Fruit fly (Drosophila melanogaster) whole organism, embryonic: ENCODE measurements around the gene qjt.

Experiments used
- B-H2 ChIP-seq: fragments of 200-800 bp; sonication (Bioruptor generic); optimal IDR thresholded peaks from 2 replicates; lab custom pipeline; 2018; ENCODE audit warnings: missing biosample characterization, mild to moderate bottlenecking, missing genetic modification characterization
- BEAF-32 ChIP-seq: fragments of 200-800 bp; sonication (Bioruptor generic); optimal IDR thresholded peaks from 3 replicates; lab custom pipeline; 2017; ENCODE audit warnings: missing biosample characterization, missing genetic modification characterization, mild to moderate bottlenecking, moderate library complexity, missing genetic modification reagents
- Bdp1 ChIP-seq: fragments of 200-800 bp; sonication (Bioruptor generic); optimal IDR thresholded peaks from 3 replicates; lab custom pipeline; 2016; ENCODE audit warnings: missing biosample characterization, missing genetic modification characterization
- CG10267 ChIP-seq: fragments of 200-800 bp; sonication (Bioruptor generic); optimal IDR thresholded peaks from 2 replicates; lab custom pipeline; 2018; ENCODE audit warnings: missing biosample characterization, mild to moderate bottlenecking, missing genetic modification characterization, moderate library complexity
- CG10565 ChIP-seq: fragments of 200-800 bp; sonication (Bioruptor generic); optimal IDR thresholded peaks from 3 replicates; lab custom pipeline; 2016; ENCODE audit warnings: missing biosample characterization, mild to moderate bottlenecking, missing genetic modification characterization
- CG12104 ChIP-seq: fragments of 200-800 bp; sonication (Bioruptor generic); optimal IDR thresholded peaks from 3 replicates; lab custom pipeline; 2016; ENCODE audit warnings: missing biosample characterization, missing genetic modification characterization
- CG12659 ChIP-seq: fragments of 200-800 bp; sonication (Bioruptor generic); optimal IDR thresholded peaks from 3 replicates; lab custom pipeline; 2017; ENCODE audit warnings: mild to moderate bottlenecking, missing biosample characterization, missing genetic modification reagents, missing genetic modification characterization
- CG14441 ChIP-seq: fragments of 200-800 bp; sonication (Bioruptor generic); IDR thresholded peaks from 2 replicates; pipeline ENCODE4 v1.3.6; 2022; ENCODE audit warnings: missing biosample characterization, missing genetic modification characterization
- CG1602 ChIP-seq: fragments of 200-800 bp; sonication (Bioruptor generic); optimal IDR thresholded peaks from 3 replicates; lab custom pipeline; 2016; ENCODE audit warnings: missing biosample characterization, missing genetic modification characterization
- CG17568 ChIP-seq: fragments of 200-800 bp; sonication (Bioruptor generic); optimal IDR thresholded peaks from 2 replicates; lab custom pipeline; 2018; ENCODE audit warnings: missing biosample characterization, mild to moderate bottlenecking, missing genetic modification characterization, moderate library complexity
- CG31365 ChIP-seq: fragments of 200-800 bp; sonication (Bioruptor generic); optimal IDR thresholded peaks from 2 replicates; lab custom pipeline; 2018; ENCODE audit warnings: missing biosample characterization, mild to moderate bottlenecking, missing genetic modification characterization
- CG32772 ChIP-seq: fragments of 200-800 bp; sonication (Bioruptor generic); IDR thresholded peaks from 2 replicates; pipeline ENCODE4 v1.3.6; 2022; ENCODE audit warnings: missing biosample characterization, missing genetic modification characterization
- CG3838 ChIP-seq: fragments of 200-800 bp; sonication (Bioruptor generic); optimal IDR thresholded peaks from 3 replicates; lab custom pipeline; 2016; ENCODE audit warnings: missing biosample characterization, missing genetic modification characterization
- CG4730 ChIP-seq: fragments of 200-800 bp; sonication (Bioruptor generic); IDR thresholded peaks from 2 replicates; pipeline ENCODE4 v1.3.6; 2022; ENCODE audit warnings: missing biosample characterization, missing genetic modification characterization
- CG6689 ChIP-seq: fragments of 200-800 bp; sonication (Bioruptor generic); IDR thresholded peaks from 2 replicates; pipeline ENCODE4 v1.3.6; 2022; ENCODE audit warnings: missing biosample characterization, missing genetic modification characterization
- CG6791 ChIP-seq: fragments of 200-800 bp; sonication (Bioruptor generic); IDR thresholded peaks from 3 replicates; pipeline ENCODE4 v1.3.6; 2022; ENCODE audit warnings: missing biosample characterization, missing genetic modification characterization; ENCODE audit not compliant: partially characterized antibody
- CG9437 ChIP-seq: fragments of 200-800 bp; sonication (Bioruptor generic); optimal IDR thresholded peaks from 2 replicates; lab custom pipeline; 2018; ENCODE audit warnings: missing biosample characterization, mild to moderate bottlenecking, missing genetic modification characterization
- CG9932 ChIP-seq: fragments of 200-800 bp; sonication (Bioruptor generic); IDR thresholded peaks from 2 replicates; pipeline ENCODE4 v1.3.6; 2022; ENCODE audit warnings: missing biosample characterization, missing genetic modification characterization
- CTCF ChIP-seq: fragments of 200-800 bp; sonication (Bioruptor generic); optimal IDR thresholded peaks from 2 replicates; lab custom pipeline; 2017; ENCODE audit warnings: missing biosample characterization, mild to moderate bottlenecking, missing genetic modification characterization, moderate library complexity
- Dek ChIP-seq: fragments of 200-800 bp; sonication (Bioruptor generic); optimal IDR thresholded peaks from 3 replicates; lab custom pipeline; 2019; ENCODE audit warnings: missing biosample characterization, mild to moderate bottlenecking, missing genetic modification characterization, moderate library complexity
- Dfd ChIP-seq, 2 experiments: fragments of >200 bp; optimal IDR thresholded peaks; 2 replicates each; lab custom pipeline; 2017; ENCODE audit warnings: missing biosample characterization in 2 of 2, missing genetic modification characterization in 2 of 2
- Dp ChIP-seq: fragments of 200-800 bp; sonication (Bioruptor generic); optimal IDR thresholded peaks from 2 replicates; lab custom pipeline; 2018; ENCODE audit warnings: missing biosample characterization, mild to moderate bottlenecking, missing genetic modification characterization, moderate library complexity
- Ets65A ChIP-seq: fragments of 200-800 bp; sonication (Bioruptor generic); peaks from one replicate; lab custom pipeline; 2016; ENCODE audit warnings: missing biosample characterization, missing genetic modification characterization
- H15 ChIP-seq: fragments of 200-800 bp; sonication (Bioruptor generic); IDR thresholded peaks from 3 replicates; pipeline ENCODE4 v1.3.6; 2022; ENCODE audit warnings: missing biosample characterization, missing genetic modification characterization
- HmgD ChIP-seq: fragments of 200-800 bp; sonication (Bioruptor generic); optimal IDR thresholded peaks from 3 replicates; lab custom pipeline; 2016; ENCODE audit warnings: missing biosample characterization, missing genetic modification characterization
- Lhr ChIP-seq: fragments of 200-800 bp; sonication (Bioruptor generic); optimal IDR thresholded peaks from 3 replicates; lab custom pipeline; 2017; ENCODE audit warnings: mild to moderate bottlenecking, missing biosample characterization, missing genetic modification reagents, missing genetic modification characterization
- NK7.1 ChIP-seq: fragments of 200-800 bp; sonication (Bioruptor generic); optimal IDR thresholded peaks from 3 replicates; lab custom pipeline; 2016; ENCODE audit warnings: missing biosample characterization, missing genetic modification characterization
- Nf-YA ChIP-seq: fragments of 200-800 bp; sonication (Bioruptor generic); IDR thresholded peaks from 2 replicates; pipeline ENCODE4 v1.3.6; 2022; ENCODE audit warnings: missing biosample characterization, missing genetic modification characterization
- Rfx ChIP-seq: fragments of 200-800 bp; sonication (Bioruptor generic); IDR thresholded peaks from 2 replicates; pipeline ENCODE4 v1.3.6; 2022; ENCODE audit warnings: missing biosample characterization, missing genetic modification characterization
- TFAM ChIP-seq: fragments of 200-800 bp; sonication (Bioruptor generic); optimal IDR thresholded peaks from 2 replicates; lab custom pipeline; 2017; ENCODE audit warnings: missing biosample characterization, missing genetic modification characterization, inconsistent platforms
- ash1 ChIP-seq: fragments of 200-800 bp; sonication (Bioruptor generic); optimal IDR thresholded peaks from 2 replicates; lab custom pipeline; 2018; ENCODE audit warnings: missing biosample characterization, mild to moderate bottlenecking, missing genetic modification characterization
- chinmo ChIP-seq: fragments of 200-800 bp; sonication (Bioruptor generic); IDR thresholded peaks from 4 replicates; pipeline ENCODE4 v1.3.6; 2022; ENCODE audit warnings: missing biosample characterization, missing genetic modification characterization; ENCODE audit not compliant: partially characterized antibody
- danr ChIP-seq: fragments of 200-800 bp; sonication (Bioruptor generic); IDR thresholded peaks from 2 replicates; pipeline ENCODE4 v1.3.6; 2022; ENCODE audit warnings: missing biosample characterization, missing genetic modification characterization
- en ChIP-seq: fragments of 200-800 bp; sonication (Bioruptor generic); optimal IDR thresholded peaks from 2 replicates; lab custom pipeline; 2016; ENCODE audit warnings: missing biosample characterization, missing genetic modification characterization
- gfzf ChIP-seq: fragments of 200-800 bp; sonication (Bioruptor generic); optimal IDR thresholded peaks from 2 replicates; lab custom pipeline; 2016; ENCODE audit warnings: missing biosample characterization, mild to moderate bottlenecking, missing genetic modification characterization, moderate library complexity
- ind ChIP-seq: fragments of 200-800 bp; sonication (Bioruptor generic); optimal IDR thresholded peaks from 3 replicates; lab custom pipeline; 2016; ENCODE audit warnings: missing biosample characterization, missing genetic modification characterization
- jigr1 ChIP-seq: fragments of 200-800 bp; sonication (Bioruptor generic); IDR thresholded peaks from 3 replicates; pipeline ENCODE4 v1.3.6; 2022; ENCODE audit warnings: missing biosample characterization, missing genetic modification characterization
- kah ChIP-seq: fragments of 200-800 bp; sonication (Bioruptor generic); optimal IDR thresholded peaks from 2 replicates; lab custom pipeline; 2018; ENCODE audit warnings: missing biosample characterization, mild to moderate bottlenecking, missing genetic modification characterization
- luna ChIP-seq: fragments of 200-800 bp; sonication (Bioruptor generic); optimal IDR thresholded peaks from 2 replicates; lab custom pipeline; 2016; ENCODE audit warnings: missing biosample characterization, missing genetic modification characterization
- nerfin-2 ChIP-seq: fragments of 200-800 bp; sonication (Bioruptor generic); IDR thresholded peaks from 2 replicates; pipeline ENCODE4 v1.3.6; 2022; ENCODE audit warnings: missing biosample characterization, missing genetic modification characterization; ENCODE audit not compliant: partially characterized antibody
- pan ChIP-seq, 4 experiments: fragments of >200 bp in 3 of 4; fragments of 200-800 bp in 1 of 4; sonication (Bioruptor generic) in 1 of 4; optimal IDR thresholded peaks in 3 of 4; IDR thresholded peaks in 1 of 4; 2 replicates each; pipeline versions ENCODE4 v1.3.6 to Lab custom; 2017 to 2022; ENCODE audit warnings: missing biosample characterization in 2 of 4, missing genetic modification characterization in 2 of 4, mixed read lengths in 1 of 4
- pho ChIP-seq: fragments of 200-800 bp; sonication (Bioruptor generic); optimal IDR thresholded peaks from 2 replicates; lab custom pipeline; 2016; ENCODE audit warnings: missing biosample characterization, missing genetic modification characterization
- ro ChIP-seq: fragments of 200-800 bp; sonication (Bioruptor generic); IDR thresholded peaks from 2 replicates; pipeline ENCODE4 v1.3.6; 2022; ENCODE audit warnings: missing biosample characterization, missing genetic modification characterization
- sens ChIP-seq: fragments of 200-800 bp; sonication (Bioruptor generic); peaks from one replicate; lab custom pipeline; 2016; ENCODE audit warnings: missing biosample characterization, missing genetic modification characterization
- tio ChIP-seq: fragments of 200-800 bp; sonication (Bioruptor generic); optimal IDR thresholded peaks from 2 replicates; lab custom pipeline; 2017; ENCODE audit warnings: missing biosample characterization, missing genetic modification characterization, inconsistent platforms
- toy ChIP-seq: fragments of 200-800 bp; sonication (Bioruptor generic); IDR thresholded peaks from 2 replicates; pipeline ENCODE4 v1.3.6; 2022; ENCODE audit warnings: missing biosample characterization, missing genetic modification characterization
- tup ChIP-seq: fragments of 200-800 bp; sonication (Bioruptor generic); optimal IDR thresholded peaks from 2 replicates; lab custom pipeline; 2016; ENCODE audit warnings: missing biosample characterization, mild to moderate bottlenecking, missing genetic modification characterization, moderate library complexity
- unpg ChIP-seq: fragments of 200-800 bp; sonication (Bioruptor generic); optimal IDR thresholded peaks from 3 replicates; lab custom pipeline; 2018; ENCODE audit warnings: missing biosample characterization, mild to moderate bottlenecking, missing genetic modification characterization, moderate library complexity
- wdn ChIP-seq: fragments of 200-800 bp; sonication (Bioruptor generic); IDR thresholded peaks from 2 replicates; pipeline ENCODE4 v1.3.6; 2022; ENCODE audit warnings: missing biosample characterization, missing genetic modification characterization
- zen2 ChIP-seq: fragments of 200-800 bp; sonication (Bioruptor generic); IDR thresholded peaks from 3 replicates; pipeline ENCODE4 v1.3.6; 2022; ENCODE audit warnings: missing biosample characterization, missing genetic modification characterization; ENCODE audit not compliant: partially characterized antibody

The qjt gene

DNA sequence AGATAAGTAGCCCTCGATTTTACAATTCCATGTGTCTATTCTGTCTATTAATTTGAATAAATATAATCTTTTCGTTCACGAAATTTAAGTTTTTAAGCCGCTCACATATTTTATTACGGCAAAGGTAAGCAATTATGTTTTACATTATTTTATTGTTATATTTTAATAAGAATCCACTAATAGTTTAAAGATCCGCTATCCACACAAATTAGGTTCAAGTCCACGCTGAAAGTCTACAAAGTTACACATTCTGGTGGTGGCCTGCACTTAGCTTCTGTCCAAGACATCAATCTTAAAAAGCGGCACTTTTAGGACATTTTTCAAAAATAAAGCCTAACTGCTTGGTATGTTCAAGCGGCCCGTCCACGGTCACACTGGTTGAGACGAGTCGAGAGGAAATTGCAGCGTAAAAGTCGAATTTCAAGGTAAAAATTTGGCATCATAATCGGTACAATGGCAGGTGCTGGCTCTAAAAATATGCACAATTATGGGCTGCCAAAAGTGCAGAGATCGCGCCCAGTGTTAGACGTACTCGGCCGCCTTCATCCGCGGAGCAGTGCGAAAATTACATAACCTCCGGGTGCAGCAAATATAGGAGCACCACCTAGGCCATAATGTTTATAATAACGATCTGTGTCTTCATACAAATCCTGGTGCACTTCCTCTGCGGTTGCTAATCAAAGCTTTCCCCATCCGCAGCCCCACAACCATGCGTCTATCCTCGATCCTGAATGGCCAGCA lies 4.0 kb upstream of the qjt start, which contains the start of the genes UQCR-Q and CG46525 (continued):
- TF ChIP-seq CG9437 (GFP tag; lab: Kevin White, UChicago) (no peak), pan (optimal IDR thresholded peaks at IDR 0.05; lab: Kevin White, UChicago) (no peak), pan (GFP tag; optimal IDR thresholded peaks at IDR 0.05 in 1 of 2, IDR thresholded peaks at IDR 0.05 in 1 of 2) (no peak), nerfin-2 (no peak), chinmo (GFP tag; lab: Robert Waterston, UW) (peak; percentile 33; the same call in 1 of the 4 replicates), CG12659 (GFP tag; lab: Kevin White, UChicago) (peak; percentile 71), toy (GFP tag; lab: Robert Waterston, UW) (no peak), ro (no peak), H15 (no peak), zen2 (GFP tag; lab: Robert Waterston, UW) (no peak), B-H2 (GFP tag; lab: Kevin White, UChicago) (peak; percentile 59), ash1 (GFP tag; lab: Kevin White, UChicago) (no peak), pho (GFP tag; lab: Kevin White, UChicago) (peak; percentile 1), Rfx (GFP tag; lab: Robert Waterston, UW) (no peak), Lhr (GFP tag; lab: Kevin White, UChicago) (peak; percentile 97), tup (GFP tag; lab: Kevin White, UChicago) (no peak), gfzf (GFP tag; lab: Kevin White, UChicago) (peak; percentile 99), Dp (GFP tag; lab: Kevin White, UChicago) (peak; percentile 82), sens (GFP tag; lab: Kevin White, UChicago) (peak; percentile 46), Dfd (GFP tag; optimal IDR thresholded peaks at IDR 0.05; lab: Kevin White, UChicago) (no peak), CG10565 (GFP tag; lab: Kevin White, UChicago) (no peak), unpg (peak; percentile 6), CG1602 (GFP tag; lab: Kevin White, UChicago) (no peak), en (GFP tag; lab: Kevin White, UChicago) (no peak), CG14441 (GFP tag; lab: Robert Waterston, UW) (no peak), CG4730 (GFP tag; lab: Robert Waterston, UW) (no peak), CG10267 (tag; lab: Kevin White, UChicago) (peak; percentile 59), CTCF (GFP tag; lab: Kevin White, UChicago) (peak; percentile 75), tio (no peak), wdn (GFP tag; lab: Robert Waterston, UW) (no peak), CG6791 (GFP tag; lab: Robert Waterston, UW) (no peak), TFAM (GFP tag; lab: Kevin White, UChicago) (no peak), danr (no peak), Nf-YA (GFP tag; lab: Robert Waterston, UW) (no peak), Ets65A (GFP tag; lab: Kevin White, UChicago) (peak; percentile 53), Bdp1 (GFP tag; lab: Kevin White, UChicago) (no peak), CG31365 (tag; lab: Kevin White, UChicago) (no peak), HmgD (GFP tag; lab: Kevin White, UChicago) (peak; percentile 8), ind (no peak), CG32772 (GFP tag; lab: Robert Waterston, UW) (no peak), NK7.1 (GFP tag; lab: Kevin White, UChicago) (no peak), CG12104 (GFP tag; lab: Kevin White, UChicago) (no peak), CG6689 (GFP tag; lab: Robert Waterston, UW) (no peak), jigr1 (GFP tag; lab: Robert Waterston, UW) (no peak; the same call in 2 of the 3 replicates), Dek (tag; lab: Kevin White, UChicago) (peak; percentile 50), kah (GFP tag; lab: Kevin White, UChicago) (no peak), CG17568 (GFP tag; lab: Kevin White, UChicago) (no peak), CG3838 (no peak), BEAF-32 (GFP tag; lab: Kevin White, UChicago) (peak; percentile 45), luna (GFP tag; lab: Kevin White, UChicago) (no peak), CG9932 (GFP tag; lab: Robert Waterston, UW) (no peak)
